Fruit fly (Drosophila melanogaster) whole organism, pupa: ENCODE measurements around the gene js.

Experiments used
- CG10348 ChIP-seq: fragments of 200-800 bp; sonication (Bioruptor generic); IDR thresholded peaks from 2 replicates; pipeline ENCODE4 v1.3.6; 2022; ENCODE audit warnings: missing biosample characterization, missing genetic modification characterization
- CG12605 ChIP-seq: fragments of 200-800 bp; sonication (Bioruptor generic); IDR thresholded peaks from 2 replicates; pipeline ENCODE4 v1.3.6; 2022; ENCODE audit warnings: missing biosample characterization, missing genetic modification characterization
- CG13204 ChIP-seq: fragments of 200-800 bp; sonication (Bioruptor generic); optimal IDR thresholded peaks from 2 replicates; lab custom pipeline; 2018; ENCODE audit warnings: missing biosample characterization, mild to moderate bottlenecking, missing genetic modification characterization, moderate library complexity
- CG14655 ChIP-seq: fragments of 200-800 bp; sonication (Bioruptor generic); optimal IDR thresholded peaks from 3 replicates; lab custom pipeline; 2017; ENCODE audit warnings: mild to moderate bottlenecking, missing biosample characterization, missing genetic modification reagents, missing genetic modification characterization
- CG15710 ChIP-seq: fragments of 200-800 bp; sonication (Bioruptor generic); optimal IDR thresholded peaks from 2 replicates; lab custom pipeline; 2018; ENCODE audit warnings: missing biosample characterization, mild to moderate bottlenecking, missing genetic modification characterization, moderate library complexity
- CG17806 ChIP-seq: fragments of 200-800 bp; sonication (Bioruptor generic); optimal IDR thresholded peaks from 2 replicates; lab custom pipeline; 2018; ENCODE audit warnings: missing biosample characterization, mild to moderate bottlenecking, missing genetic modification characterization, moderate library complexity
- CG32121 ChIP-seq: fragments of 200-800 bp; sonication (Bioruptor generic); IDR thresholded peaks from 2 replicates; pipeline ENCODE4 v1.3.6; 2022; ENCODE audit warnings: missing biosample characterization, missing genetic modification characterization
- CG34367 ChIP-seq: fragments of 200-800 bp; sonication (Bioruptor generic); optimal IDR thresholded peaks from 2 replicates; lab custom pipeline; 2018; ENCODE audit warnings: missing biosample characterization, mild to moderate bottlenecking, missing genetic modification characterization
- CG4496 ChIP-seq: fragments of 200-800 bp; sonication (Bioruptor generic); IDR thresholded peaks from 3 replicates; pipeline ENCODE4 v1.3.6; 2022; ENCODE audit warnings: missing biosample characterization, missing genetic modification characterization
- CG8159 ChIP-seq: fragments of 200-800 bp; sonication (Bioruptor generic); optimal IDR thresholded peaks from 3 replicates; lab custom pipeline; 2018; ENCODE audit warnings: missing biosample characterization, mild to moderate bottlenecking, missing genetic modification characterization, moderate library complexity
- CG8301 ChIP-seq: fragments of 200-800 bp; sonication (Bioruptor generic); optimal IDR thresholded peaks from 2 replicates; lab custom pipeline; 2018; ENCODE audit warnings: missing biosample characterization, mild to moderate bottlenecking, missing genetic modification characterization
- CG9948 ChIP-seq: fragments of 200-800 bp; sonication (Bioruptor generic); optimal IDR thresholded peaks from 2 replicates; lab custom pipeline; 2018; ENCODE audit warnings: missing biosample characterization, mild to moderate bottlenecking, missing genetic modification characterization, moderate library complexity
- D1 ChIP-seq: fragments of 200-800 bp; sonication (Bioruptor generic); optimal IDR thresholded peaks from 2 replicates; lab custom pipeline; 2018; ENCODE audit warnings: missing biosample characterization, mild to moderate bottlenecking, missing genetic modification characterization, moderate library complexity
- EcR ChIP-seq: fragments of 200-800 bp; sonication (Bioruptor generic); optimal IDR thresholded peaks from 3 replicates; lab custom pipeline; 2019; ENCODE audit warnings: missing biosample characterization, missing genetic modification characterization, mild to moderate bottlenecking, moderate library complexity, missing genetic modification reagents
- Ets98B ChIP-seq: fragments of 200-800 bp; sonication (Bioruptor generic); IDR thresholded peaks from 2 replicates; pipeline ENCODE4 v1.3.6; 2022; ENCODE audit warnings: missing biosample characterization, missing genetic modification characterization
- Pif1A ChIP-seq: fragments of 200-800 bp; sonication (Bioruptor generic); optimal IDR thresholded peaks from 3 replicates; lab custom pipeline; 2016; ENCODE audit warnings: missing biosample characterization, missing genetic modification characterization
- Pif1B ChIP-seq: fragments of 200-800 bp; sonication (Bioruptor generic); optimal IDR thresholded peaks from 3 replicates; lab custom pipeline; 2016; ENCODE audit warnings: missing biosample characterization, missing genetic modification characterization
- Snoo ChIP-seq: fragments of 200-800 bp; sonication (Bioruptor generic); optimal IDR thresholded peaks from 3 replicates; lab custom pipeline; 2017; ENCODE audit warnings: missing biosample characterization, mild to moderate bottlenecking, missing genetic modification characterization, inconsistent platforms
- fd96Ca ChIP-seq: fragments of 200-800 bp; sonication (Bioruptor generic); IDR thresholded peaks from 3 replicates; pipeline ENCODE4 v1.3.6; 2022; ENCODE audit warnings: missing biosample characterization, missing genetic modification characterization
- gl ChIP-seq: fragments of 200-800 bp; sonication (Bioruptor generic); optimal IDR thresholded peaks from 2 replicates; lab custom pipeline; 2018; ENCODE audit warnings: missing biosample characterization, mild to moderate bottlenecking, missing genetic modification characterization
- rn ChIP-seq: fragments of 200-800 bp; sonication (Bioruptor generic); IDR thresholded peaks from 2 replicates; pipeline ENCODE4 v1.3.6; 2022; ENCODE audit warnings: missing biosample characterization, missing genetic modification characterization

The js gene

dm6 chr3R:16403734-16404057 is 35.6 kb upstream of the js start:
- TF ChIP-seq CG12605 (no peak), CG15710 (tag; lab: Kevin White, UChicago) (no peak), CG4496 (0 out of 3 replicates have a peak, but pooled peaks have one; percentile 34), Pif1B (GFP tag; lab: Kevin White, UChicago) (no peak)

- TF ChIP-seq Pif1B (GFP tag; lab: Kevin White, UChicago): no peak
- no peak for TF ChIP-seq CG8301 (tag; lab: Kevin White, UChicago)
- TF ChIP-seq EcR (GFP tag; lab: Kevin White, UChicago): no peak
- TF ChIP-seq CG13204 (GFP tag; lab: Kevin White, UChicago): peak; percentile 20
- TF ChIP-seq, all 21 proteins: peak for 1
Measured at dm6 chr3R:16403023-16403733, 35.1 kb upstream of the js start, which contains the start of gene ss. ss (minus strand) TSS chr3R:16403690.

- no peak for TF ChIP-seq CG12605
- no peak for TF ChIP-seq rn (GFP tag; lab: Robert Waterston, UW)
- TF ChIP-seq CG15710 (tag; lab: Kevin White, UChicago): no peak
- TF ChIP-seq CG8301 (tag; lab: Kevin White, UChicago): no peak
- TF ChIP-seq gl (tag; lab: Kevin White, UChicago): no peak
- TF ChIP-seq D1 (tag; lab: Kevin White, UChicago): no peak
- no peak for TF ChIP-seq CG32121
- no peak for TF ChIP-seq CG17806 (tag; lab: Kevin White, UChicago)
- no peak for TF ChIP-seq CG8159 (tag; lab: Kevin White, UChicago)
- TF ChIP-seq CG9948 (tag; lab: Kevin White, UChicago): no peak
- TF ChIP-seq CG4496: no peak
- no peak for TF ChIP-seq Snoo (tag; lab: Kevin White, UChicago)
- TF ChIP-seq Ets98B: no peak
- TF ChIP-seq CG13204 (GFP tag; lab: Kevin White, UChicago): no peak
- no peak for TF ChIP-seq Pif1B (GFP tag; lab: Kevin White, UChicago)
- TF ChIP-seq CG14655 (GFP tag; lab: Kevin White, UChicago): no peak
- TF ChIP-seq Pif1A (GFP tag; lab: Kevin White, UChicago): no peak
- TF ChIP-seq fd96Ca (GFP tag; lab: Robert Waterston, UW): no peak
- no peak for TF ChIP-seq CG10348
- no peak for TF ChIP-seq EcR (GFP tag; lab: Kevin White, UChicago)
Measured at dm6 chr3R:16396565-16396964, 28.5 kb upstream of the js start.

dm6 chr3R:16395448-16395847 is 27.3 kb upstream of the js start:
- TF ChIP-seq CG9948 (tag; lab: Kevin White, UChicago): no peak
- TF ChIP-seq CG12605: no peak
- TF ChIP-seq CG8159 (tag; lab: Kevin White, UChicago): no peak
- no peak for TF ChIP-seq Pif1A (GFP tag; lab: Kevin White, UChicago)
- TF ChIP-seq EcR (GFP tag; lab: Kevin White, UChicago): no peak
- TF ChIP-seq, all 21 proteins: peak for 0

dm6 chr3R:16394531-16394930 is 26.4 kb upstream of the js start:
- no peak for TF ChIP-seq CG32121
- no peak for TF ChIP-seq CG34367 (tag; lab: Kevin White, UChicago)
- TF ChIP-seq CG13204 (GFP tag; lab: Kevin White, UChicago): no peak
- TF ChIP-seq D1 (tag; lab: Kevin White, UChicago): no peak
- TF ChIP-seq Snoo (tag; lab: Kevin White, UChicago): no peak

- TF ChIP-seq CG32121: no peak
- TF ChIP-seq fd96Ca (GFP tag; lab: Robert Waterston, UW): no peak
- no peak for TF ChIP-seq CG34367 (tag; lab: Kevin White, UChicago)
Measured at dm6 chr3R:16389117-16389516, 21.0 kb upstream of the js start.

dm6 chr3R:16387039-16387438 is 18.9 kb upstream of the js start:
- TF ChIP-seq CG9948 (tag; lab: Kevin White, UChicago): no peak
- no peak for TF ChIP-seq CG8159 (tag; lab: Kevin White, UChicago)
- TF ChIP-seq CG14655 (GFP tag; lab: Kevin White, UChicago): no peak
- no peak for TF ChIP-seq CG15710 (tag; lab: Kevin White, UChicago)
- no peak for TF ChIP-seq CG10348
- no peak for TF ChIP-seq EcR (GFP tag; lab: Kevin White, UChicago)
- TF ChIP-seq CG17806 (tag; lab: Kevin White, UChicago): no peak
- no peak for TF ChIP-seq fd96Ca (GFP tag; lab: Robert Waterston, UW)
- no peak for TF ChIP-seq gl (tag; lab: Kevin White, UChicago)
- no peak for TF ChIP-seq CG12605
